Fruit fly (Drosophila melanogaster): ENCODE measurements around the gene Sas10.

Sas10 gene

DNA sequence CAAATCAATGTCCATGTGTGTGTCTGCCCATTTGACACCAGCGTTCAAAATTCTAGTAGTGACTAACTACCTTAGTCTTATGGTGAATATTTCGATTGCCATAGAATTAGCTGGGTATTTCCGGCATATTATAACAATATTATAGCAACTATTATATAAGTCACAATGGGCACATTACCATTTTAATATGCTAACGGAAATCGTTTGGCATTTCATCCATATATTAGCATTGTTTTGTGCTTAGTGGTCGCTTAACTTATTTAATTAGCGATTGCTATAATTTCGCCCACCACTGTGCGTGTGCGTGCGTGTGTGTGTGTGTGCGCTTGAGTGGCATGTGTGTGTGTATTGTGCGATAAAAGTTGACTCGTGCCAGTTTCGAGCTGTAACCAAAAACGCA, 19.5 kb downstream of the Sas10 start (continued):
- peak; percentile 22 for TF ChIP-seq CG12219 (GFP tag; optimal IDR thresholded peaks at IDR 0.05)
- no peak for TF ChIP-seq stc (GFP tag; IDR thresholded peaks at IDR 0.05)
- no peak for TF ChIP-seq HLH4C (GFP tag; IDR thresholded peaks at IDR 0.05; ENCODE audit: partially characterized antibody)
- TF ChIP-seq CHES-1-like (GFP tag; optimal IDR thresholded peaks at IDR 0.05) = no peak
- TF ChIP-seq Atf6 (GFP tag; IDR thresholded peaks at IDR 0.05) = no peak
- no peak for TF ChIP-seq gt (GFP tag; IDR thresholded peaks at IDR 0.05)
- no peak for TF ChIP-seq CG9797 (GFP tag; optimal IDR thresholded peaks at IDR 0.05)
- TF ChIP-seq ranshi (GFP tag; IDR thresholded peaks at IDR 0.05) = no peak
- TF ChIP-seq Camta (GFP tag; optimal IDR thresholded peaks at IDR 0.05) = no peak
- no peak for TF ChIP-seq CG11560 (tag; IDR thresholded peaks at IDR 0.05)
- no peak for TF ChIP-seq pb (GFP tag; optimal IDR thresholded peaks at IDR 0.05)
- TF ChIP-seq CG31224 (GFP tag; IDR thresholded peaks at IDR 0.05) = no peak
- TF ChIP-seq da (GFP tag; optimal IDR thresholded peaks at IDR 0.05) = no peak
- no peak for TF ChIP-seq CG17802 (tag; optimal IDR thresholded peaks at IDR 0.05)
- no peak for TF ChIP-seq Spps (tag; optimal IDR thresholded peaks at IDR 0.05)
- TF ChIP-seq Hr51 (GFP tag; optimal IDR thresholded peaks at IDR 0.05) = peak in 1 of 2 experiments; percentile 64
- TF ChIP-seq abd-A (tag; optimal IDR thresholded peaks at IDR 0.05) = no peak
- TF ChIP-seq CG10209 (GFP tag; optimal IDR thresholded peaks at IDR 0.05) = peak; percentile 34
- TF ChIP-seq Opbp (GFP tag; IDR thresholded peaks at IDR 0.05; ENCODE audit: partially characterized antibody) = no peak
- TF ChIP-seq HLHmδ (GFP tag; optimal IDR thresholded peaks at IDR 0.05) = no peak
- peak in 1 of 2 experiments; percentile 29 for TF ChIP-seq Pdp1 (GFP tag; optimal IDR thresholded peaks at IDR 0.05)
- peak; percentile 40 for TF ChIP-seq CG12659 (GFP tag; optimal IDR thresholded peaks at IDR 0.05)
- peak; percentile 37 for TF ChIP-seq CG12391 (tag; optimal IDR thresholded peaks at IDR 0.05)
- no peak for TF ChIP-seq Bdp1 (GFP tag; optimal IDR thresholded peaks at IDR 0.05)
- no peak for TF ChIP-seq lbe (GFP tag; optimal IDR thresholded peaks at IDR 0.05)
- no peak for TF ChIP-seq gsb-n (tag; optimal IDR thresholded peaks at IDR 0.05)
- no peak for TF ChIP-seq mam (GFP tag; optimal IDR thresholded peaks at IDR 0.05)
- no peak for TF ChIP-seq ap (GFP tag; IDR thresholded peaks at IDR 0.05)
- TF ChIP-seq croc (GFP tag; conservative IDR thresholded peaks at IDR 0.05) = no peak; the same call in 2 of the 3 replicates
- TF ChIP-seq Lhr (GFP tag; optimal IDR thresholded peaks at IDR 0.05) = no peak
- no peak for TF ChIP-seq CG9437 (GFP tag; optimal IDR thresholded peaks at IDR 0.05)
- TF ChIP-seq sc (optimal IDR thresholded peaks at IDR 0.05) = no peak
- no peak for TF ChIP-seq sc (GFP tag; optimal IDR thresholded peaks at IDR 0.05)
- no peak for TF ChIP-seq CG11093 (GFP tag; IDR thresholded peaks at IDR 0.05)
- TF ChIP-seq stwl (tag; optimal IDR thresholded peaks at IDR 0.05) = no peak
- no peak for TF ChIP-seq danr (GFP tag; IDR thresholded peaks at IDR 0.05)
- TF ChIP-seq cato (GFP tag; optimal IDR thresholded peaks at IDR 0.05; ENCODE audit: borderline replicate concordance) = no peak
- peak; percentile 50; the same call in 1 of the 2 replicates for TF ChIP-seq Drgx (GFP tag; IDR thresholded peaks at IDR 0.05)
- TF ChIP-seq CG13775 (GFP tag; optimal IDR thresholded peaks at IDR 0.05) = no peak
- no peak for TF ChIP-seq CG13123 (GFP tag; optimal IDR thresholded peaks at IDR 0.05)
- no peak for TF ChIP-seq CG34422 (GFP tag; IDR thresholded peaks at IDR 0.05)
- no peak for TF ChIP-seq CG10431 (GFP tag; optimal IDR thresholded peaks at IDR 0.05)
- peak; percentile 1 for TF ChIP-seq CG12299 (tag; optimal IDR thresholded peaks at IDR 0.05)
- TF ChIP-seq TFAM (GFP tag; optimal IDR thresholded peaks at IDR 0.05) = no peak
- no peak for TF ChIP-seq pho (GFP tag; optimal IDR thresholded peaks at IDR 0.05)
- TF ChIP-seq CG2129 (GFP tag; IDR thresholded peaks at IDR 0.05; ENCODE audit: partially characterized antibody) = no peak
- TF ChIP-seq CG7271 (tag; optimal IDR thresholded peaks at IDR 0.05) = no peak
- no peak for TF ChIP-seq otp (GFP tag; IDR thresholded peaks at IDR 0.05)
- no peak for TF ChIP-seq Lim3 (GFP tag; IDR thresholded peaks at IDR 0.05)
- TF ChIP-seq CG10654 (GFP tag; optimal IDR thresholded peaks at IDR 0.05) = no peak
- TF ChIP-seq CG6175 (GFP tag; IDR thresholded peaks at IDR 0.05) = no peak
- no peak for TF ChIP-seq CG9876 (GFP tag; optimal IDR thresholded peaks at IDR 0.05)

Data from whole organism, embryonic.